Worm (Caenorhabditis elegans) whole organism, mixed stage, embryonic: Measurements from ENCODE around the gene C30B5.17.

Source experiments
- M03D4.4 ChIP-seq: sonication (generic microtip); optimal IDR thresholded peaks from 2 replicates; lab custom pipeline; 2017; ENCODE audit warnings: mild to moderate bottlenecking, missing genetic modification characterization, missing compliant biosample characterization
- blmp-1 ChIP-seq: fragments of 150-350 bp; optimal IDR thresholded peaks from 2 replicates; lab custom pipeline; 2014; ENCODE audit warnings: missing biosample characterization, missing genetic modification characterization
- ceh-39 ChIP-seq: fragments of 150-350 bp; optimal IDR thresholded peaks from 2 replicates; lab custom pipeline; 2014; ENCODE audit warnings: missing biosample characterization, missing genetic modification characterization
- ceh-43 ChIP-seq: fragments of 200-800 bp; sonication (Bioruptor generic); optimal IDR thresholded peaks from 2 replicates; lab custom pipeline; 2018; ENCODE audit warnings: mild to moderate bottlenecking, missing genetic modification characterization, moderate library complexity, missing compliant biosample characterization
- ceh-83 ChIP-seq: fragments of 200-800 bp; sonication (Bioruptor generic); optimal IDR thresholded peaks from 2 replicates; lab custom pipeline; 2018; ENCODE audit warnings: mild to moderate bottlenecking, missing genetic modification characterization, missing compliant biosample characterization
- ces-1 ChIP-seq: fragments of 150-350 bp; optimal IDR thresholded peaks from 2 replicates; lab custom pipeline; 2014; ENCODE audit warnings: missing biosample characterization, missing genetic modification reagents, missing genetic modification characterization
- cnd-1 ChIP-seq: fragments of 200-800 bp; sonication (Bioruptor generic); optimal IDR thresholded peaks from 2 replicates; lab custom pipeline; 2018; ENCODE audit warnings: mild to moderate bottlenecking, missing genetic modification characterization, missing compliant biosample characterization
- elt-1 ChIP-seq: sonication (generic microtip); optimal IDR thresholded peaks from 2 replicates; lab custom pipeline; 2017; ENCODE audit warnings: missing genetic modification characterization, mild to moderate bottlenecking, missing compliant biosample characterization, antibody characterized with exemption, moderate library complexity, borderline replicate concordance; ENCODE audit not compliant: insufficient read depth
- elt-3 ChIP-seq: fragments of 150-350 bp; optimal IDR thresholded peaks from 2 replicates; lab custom pipeline; 2014; ENCODE audit warnings: missing biosample characterization, missing genetic modification characterization
- flh-1 ChIP-seq: fragments of 200-800 bp; sonication (Bioruptor generic); optimal IDR thresholded peaks from 2 replicates; lab custom pipeline; 2018; ENCODE audit warnings: mild to moderate bottlenecking, missing genetic modification characterization, moderate library complexity, missing compliant biosample characterization
- hlh-1 ChIP-seq: fragments of 150-350 bp; optimal IDR thresholded peaks from 2 replicates; lab custom pipeline; 2014; ENCODE audit warnings: missing biosample characterization, missing genetic modification reagents, missing genetic modification characterization
- lin-13 ChIP-seq: fragments of 150-350 bp; optimal IDR thresholded peaks from 2 replicates; lab custom pipeline; 2014; ENCODE audit warnings: missing biosample characterization, missing genetic modification characterization
- lin-32 ChIP-seq: fragments of 200-800 bp; sonication (Bioruptor generic); optimal IDR thresholded peaks from 2 replicates; lab custom pipeline; 2018; ENCODE audit warnings: mild to moderate bottlenecking, missing genetic modification characterization, missing compliant biosample characterization
- lsy-2 ChIP-seq: fragments of 150-350 bp; optimal IDR thresholded peaks from 2 replicates; lab custom pipeline; 2014; ENCODE audit warnings: missing biosample characterization, missing genetic modification characterization
- mab-5 ChIP-seq: fragments of 150-350 bp; optimal IDR thresholded peaks from 2 replicates; lab custom pipeline; 2014; ENCODE audit warnings: missing biosample characterization, missing genetic modification characterization
- mep-1 ChIP-seq: fragments of 150-350 bp; optimal IDR thresholded peaks from 2 replicates; lab custom pipeline; 2017; ENCODE audit warnings: missing biosample characterization, missing genetic modification reagents, missing genetic modification characterization, inconsistent platforms
- mls-2 ChIP-seq: sonication (generic microtip); optimal IDR thresholded peaks from 2 replicates; lab custom pipeline; 2016; ENCODE audit warnings: mild to moderate bottlenecking, missing genetic modification characterization, moderate library complexity, missing compliant biosample characterization
- nhr-12 ChIP-seq: fragments of 150-350 bp; optimal IDR thresholded peaks from 2 replicates; lab custom pipeline; 2014; ENCODE audit warnings: missing biosample characterization, missing genetic modification characterization
- nhr-2 ChIP-seq: fragments of 150-350 bp; optimal IDR thresholded peaks from 2 replicates; lab custom pipeline; 2014; ENCODE audit warnings: missing biosample characterization, missing genetic modification characterization
- nhr-237 ChIP-seq: fragments of 150-350 bp; optimal IDR thresholded peaks from 2 replicates; lab custom pipeline; 2014; ENCODE audit warnings: missing biosample characterization, missing genetic modification characterization
- nhr-28 ChIP-seq: fragments of 150-350 bp; optimal IDR thresholded peaks from 2 replicates; lab custom pipeline; 2014; ENCODE audit warnings: missing biosample characterization, missing genetic modification characterization
- nhr-76 ChIP-seq: sonication (generic microtip); optimal IDR thresholded peaks from 2 replicates; lab custom pipeline; 2017; ENCODE audit warnings: missing biosample characterization, missing genetic modification characterization
- sem-2 ChIP-seq: fragments of 200-800 bp; sonication (Bioruptor generic); optimal IDR thresholded peaks from 2 replicates; lab custom pipeline; 2018; ENCODE audit warnings: mild to moderate bottlenecking, missing genetic modification characterization, missing compliant biosample characterization
- snpc-4 ChIP-seq: fragments of 150-350 bp; optimal IDR thresholded peaks from 2 replicates; lab custom pipeline; 2014; ENCODE audit warnings: missing biosample characterization, missing genetic modification characterization
- sptf-1 ChIP-seq: sonication (generic microtip); optimal IDR thresholded peaks from 2 replicates; lab custom pipeline; 2017; ENCODE audit warnings: mild to moderate bottlenecking, missing genetic modification characterization, moderate library complexity, missing compliant biosample characterization
- tbx-8 ChIP-seq: fragments of 200-800 bp; sonication (Bioruptor generic); optimal IDR thresholded peaks from 2 replicates; lab custom pipeline; 2018; ENCODE audit warnings: mild to moderate bottlenecking, missing genetic modification characterization, moderate library complexity, missing compliant biosample characterization
- unc-120 ChIP-seq: sonication (generic microtip); optimal IDR thresholded peaks from 2 replicates; lab custom pipeline; 2017; ENCODE audit warnings: missing genetic modification characterization, missing compliant biosample characterization; ENCODE audit not compliant: poor library complexity, severe bottlenecking
- unc-39 ChIP-seq: fragments of 150-350 bp; optimal IDR thresholded peaks from 2 replicates; lab custom pipeline; 2014; ENCODE audit warnings: missing biosample characterization, missing genetic modification characterization
- zip-8 ChIP-seq: fragments of 150-350 bp; optimal IDR thresholded peaks from 2 replicates; lab custom pipeline; 2014; ENCODE audit warnings: missing biosample characterization, missing genetic modification characterization
- ztf-11 ChIP-seq: fragments of 150-350 bp; optimal IDR thresholded peaks from 2 replicates; lab custom pipeline; 2014; ENCODE audit warnings: missing biosample characterization, missing genetic modification characterization

C30B5.17 gene

DNA sequence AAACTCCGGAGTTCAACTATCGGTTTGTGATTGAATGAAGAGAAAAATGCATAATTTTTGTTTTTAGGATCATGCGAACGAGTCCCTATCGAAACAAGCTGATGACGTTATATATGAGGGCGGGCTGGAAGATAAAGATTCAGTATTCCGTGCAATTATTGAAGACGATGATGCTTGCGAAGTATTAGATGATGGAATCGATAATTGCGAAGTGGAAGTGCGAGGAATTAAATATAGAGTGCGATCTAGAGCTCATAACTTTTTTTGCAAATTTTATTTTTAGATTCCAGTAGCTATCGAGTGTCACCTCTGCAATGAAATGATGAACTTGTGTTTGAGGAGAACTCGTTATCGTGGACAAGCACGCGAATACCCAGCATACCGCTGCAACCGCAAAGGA lies 3.8 kb downstream of the C30B5.17 start:
- TF ChIP-seq nhr-237 (tag; lab: Kevin White, UChicago) (no peak), ces-1 (no peak), sem-2 (GFP tag; lab: Kevin White, UChicago) (no peak), lin-13 (no peak), lin-32 (no peak), elt-3 (tag; lab: Kevin White, UChicago) (no peak), zip-8 (tag; lab: Kevin White, UChicago) (no peak), nhr-12 (tag; lab: Kevin White, UChicago) (no peak)
- TF ChIP-seq, all 35 proteins: peak for 0

- no peak for TF ChIP-seq ztf-11 (tag; lab: Kevin White, UChicago)
- TF ChIP-seq M03D4.4 (tag; lab: Kevin White, UChicago), result no peak
These were observed 4.3 kb downstream of the C30B5.17 start, which contains the start of gene szy-4 for ce11 chrII:6198468-6198867. TSS of gene szy-4 (plus strand) at chrII:6198696.

ce11 chrII:6196875-6197274 lies 5.9 kb downstream of the C30B5.17 start, which contains the start of the genes rbmx-2 and C30B5.2:
TSS of gene rbmx-2 (minus strand) at chrII:6196948.
TSS of gene C30B5.2 (plus strand) at chrII:6197180.
- peak; percentile 53 for TF ChIP-seq mep-1
- TF ChIP-seq lsy-2 (tag; lab: Kevin White, UChicago), result peak; percentile 90
- TF ChIP-seq elt-1, result no peak
- TF ChIP-seq ceh-43 (GFP tag; lab: Kevin White, UChicago), result no peak
- no peak for TF ChIP-seq nhr-28
- TF ChIP-seq unc-120 (tag; lab: Kevin White, UChicago), result peak; percentile 73
- TF ChIP-seq nhr-2 (tag; lab: Kevin White, UChicago), result no peak
- TF ChIP-seq zip-8 (tag; lab: Kevin White, UChicago), result no peak
- TF ChIP-seq ceh-83 (GFP tag; lab: Kevin White, UChicago), result no peak
- TF ChIP-seq ces-1, result peak; percentile 78

- no peak for TF ChIP-seq mls-2 (tag; lab: Kevin White, UChicago)
- TF ChIP-seq snpc-4 (tag; lab: Kevin White, UChicago), result no peak
- TF ChIP-seq nhr-12 (tag; lab: Kevin White, UChicago), result no peak
- no peak for TF ChIP-seq ceh-83 (GFP tag; lab: Kevin White, UChicago)
- TF ChIP-seq unc-120 (tag; lab: Kevin White, UChicago), result no peak
- no peak for TF ChIP-seq lin-32
- no peak for TF ChIP-seq mab-5 (tag; lab: Kevin White, UChicago)
- no peak for TF ChIP-seq sptf-1
- TF ChIP-seq zip-8 (tag; lab: Kevin White, UChicago), result no peak
- TF ChIP-seq ceh-43 (GFP tag; lab: Kevin White, UChicago), result no peak
- no peak for TF ChIP-seq nhr-237 (tag; lab: Kevin White, UChicago)
These were observed 10.3 kb downstream of the C30B5.17 start, which contains the start of gene cpb-2 for ce11 chrII:6192484-6192883. TSS of gene cpb-2 (plus strand) at chrII:6192784.

DNA sequence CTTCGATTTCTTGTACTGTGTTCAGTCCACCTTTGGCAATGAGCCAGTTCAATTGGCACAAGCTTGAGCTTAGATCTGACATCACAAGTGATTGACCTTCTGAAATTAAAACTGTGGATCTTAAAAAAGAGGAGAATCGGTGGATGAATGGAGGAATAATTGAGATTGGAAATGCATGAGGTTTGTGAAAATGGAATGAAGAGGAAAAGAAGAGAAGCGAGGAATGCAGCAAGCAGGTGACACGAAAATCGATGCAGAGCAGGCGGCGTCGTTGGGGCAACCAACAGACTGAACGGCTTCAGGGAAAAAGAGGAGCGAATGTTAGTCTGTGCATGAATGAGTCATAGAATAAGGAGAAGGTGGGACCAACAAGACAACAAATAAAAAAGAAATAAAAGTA lies 11.5 kb downstream of the C30B5.17 start, which contains the start of gene fkh-8:
Gene fkh-8 (minus strand): TSS at position 101 of the 400 bp plus-strand sequence.
- TF ChIP-seq nhr-76 (tag; lab: Kevin White, UChicago) (no peak), ceh-39 (tag; lab: Kevin White, UChicago) (no peak), nhr-237 (tag; lab: Kevin White, UChicago) (no peak), hlh-1 (tag; lab: Kevin White, UChicago) (no peak), elt-3 (tag; lab: Kevin White, UChicago) (no peak), unc-39 (tag; lab: Kevin White, UChicago) (no peak)

- no peak for TF ChIP-seq lin-13
- TF ChIP-seq ces-1, result peak; percentile 95
These were observed 12.0 kb downstream of the C30B5.17 start for ce11 chrII:6190770-6191169.

- TF ChIP-seq hlh-1 (tag; lab: Kevin White, UChicago) (peak; percentile 62), cnd-1 (no peak), unc-120 (tag; lab: Kevin White, UChicago) (peak; percentile 56), tbx-8 (no peak), ceh-83 (GFP tag; lab: Kevin White, UChicago) (no peak), lsy-2 (tag; lab: Kevin White, UChicago) (no peak), elt-3 (tag; lab: Kevin White, UChicago) (no peak), blmp-1 (no peak), nhr-12 (tag; lab: Kevin White, UChicago) (no peak), flh-1 (GFP tag; lab: Kevin White, UChicago) (no peak), zip-8 (tag; lab: Kevin White, UChicago) (no peak), unc-39 (tag; lab: Kevin White, UChicago) (no peak), ceh-43 (GFP tag; lab: Kevin White, UChicago) (no peak), nhr-237 (tag; lab: Kevin White, UChicago) (no peak), elt-1 (no peak), mls-2 (tag; lab: Kevin White, UChicago) (no peak), ces-1 (peak; percentile 16), nhr-76 (tag; lab: Kevin White, UChicago) (no peak), nhr-28 (no peak), lin-13 (no peak)
These were observed 21.5 kb downstream of the C30B5.17 start for ce11 chrII:6181337-6181736.
